Worm (Caenorhabditis elegans): ENCODE measurements around the gene elb-1.

Gene elb-1

ce11 chrIII:11731491-11731890, 12.2 kb upstream of the elb-1 start:
- no peak for TF ChIP-seq dmd-9 (GFP tag; IDR thresholded peaks at IDR 0.05)
- no peak for TF ChIP-seq lim-7 (GFP tag; IDR thresholded peaks at IDR 0.05)
- TF ChIP-seq cey-2 (tag; optimal IDR thresholded peaks at IDR 0.05; ENCODE audit: borderline replicate concordance, insufficient read depth), result no peak
- TF ChIP-seq snpc-4 (tag; optimal IDR thresholded peaks at IDR 0.05), result no peak
- TF ChIP-seq mdl-1 (tag; optimal IDR thresholded peaks at IDR 0.05), result no peak
- TF ChIP-seq zip-11 (GFP tag; IDR thresholded peaks at IDR 0.05), result no peak
- TF ChIP-seq dmd-8 (GFP tag; IDR thresholded peaks at IDR 0.05), result no peak
- TF ChIP-seq nhr-25 (tag; optimal IDR thresholded peaks at IDR 0.05; ENCODE audit: borderline replicate concordance, insufficient read depth), result no peak
- TF ChIP-seq zag-1 (tag; optimal IDR thresholded peaks at IDR 0.05), result no peak
- TF ChIP-seq arid-1 (GFP tag; conservative IDR thresholded peaks at IDR 0.05), result no peak
- no peak for TF ChIP-seq gei-8 (GFP tag; optimal IDR thresholded peaks at IDR 0.05)
- TF ChIP-seq hif-1 (tag; optimal IDR thresholded peaks at IDR 0.05), result no peak
- TF ChIP-seq ceh-62 (tag; optimal IDR thresholded peaks at IDR 0.05), result no peak
- no peak for TF ChIP-seq madf-5 (GFP tag; IDR thresholded peaks at IDR 0.05)
- no peak for TF ChIP-seq T20F7.1 (GFP tag; optimal IDR thresholded peaks at IDR 0.05)
- TF ChIP-seq ceh-20 (GFP tag; IDR thresholded peaks at IDR 0.05), result no peak
- no peak for TF ChIP-seq zfp-3 (GFP tag; conservative IDR thresholded peaks at IDR 0.05)
- TF ChIP-seq daf-8 (GFP tag; IDR thresholded peaks at IDR 0.05), result no peak

- TF ChIP-seq dve-1 (tag; optimal IDR thresholded peaks at IDR 0.05; ENCODE audit: insufficient read depth) (no peak), set-16 (GFP tag; IDR thresholded peaks at IDR 0.05) (peak; percentile 89), D1046.2 (GFP tag; IDR thresholded peaks at IDR 0.05) (no peak), fos-1 (tag; optimal IDR thresholded peaks at IDR 0.05) (no peak), madf-5 (GFP tag; IDR thresholded peaks at IDR 0.05) (0 out of 4 replicates have a peak, but pooled peaks of 1 of the 2 experiments have one; percentile 17), hif-1 (tag; optimal IDR thresholded peaks at IDR 0.05) (no peak), lin-38 (GFP tag; IDR thresholded peaks at IDR 0.05) (no peak)
Measured at ce11 chrIII:11730850-11731249, 11.6 kb upstream of the elb-1 start.

- TF ChIP-seq nhr-6 (tag; optimal IDR thresholded peaks at IDR 0.05) (no peak), aha-1 (tag) (peak; percentile 39)
Measured at ce11 chrIII:11730312-11730711, 11.1 kb upstream of the elb-1 start, which contains the start of gene Y41C4A.18. Gene Y41C4A.18 (plus strand): TSS chrIII:11730612.

- TF ChIP-seq dmd-6 (GFP tag; IDR thresholded peaks at IDR 0.05) (peak; percentile 43), dmd-9 (GFP tag; IDR thresholded peaks at IDR 0.05) (no peak), hlh-11 (tag; optimal IDR thresholded peaks at IDR 0.05) (peak; percentile 17), snpc-1.2 (GFP tag; IDR thresholded peaks at IDR 0.05) (no peak), F26F4.8 (GFP tag; conservative IDR thresholded peaks at IDR 0.05) (no peak), nhr-28 (tag; optimal IDR thresholded peaks at IDR 0.05) (peak; percentile 3), ZK337.2 (GFP tag; IDR thresholded peaks at IDR 0.05) (no peak), Y75B8A.6 (GFP tag; IDR thresholded peaks at IDR 0.05) (no peak), nhr-6 (tag; optimal IDR thresholded peaks at IDR 0.05) (no peak), lin-1 (GFP tag; IDR thresholded peaks at IDR 0.05) (peak; percentile 39; the same call in 1 of the 2 replicates), saeg-2 (GFP tag; IDR thresholded peaks at IDR 0.05) (no peak), lin-38 (GFP tag; IDR thresholded peaks at IDR 0.05) (no peak), hlh-30 (tag; optimal IDR thresholded peaks at IDR 0.05; ENCODE audit: insufficient read depth) (peak; percentile 68), Y5F2A.4 (GFP tag; optimal IDR thresholded peaks at IDR 0.05) (no peak), ceh-20 (GFP tag; IDR thresholded peaks at IDR 0.05) (no peak), Y105C5A.15 (GFP tag; IDR thresholded peaks at IDR 0.05) (no peak), aly-2 (tag; optimal IDR thresholded peaks at IDR 0.05) (no peak), fos-1 (tag; optimal IDR thresholded peaks at IDR 0.05) (no peak), lir-3 (tag; optimal IDR thresholded peaks at IDR 0.05) (no peak), Y48G9A.11 (GFP tag; IDR thresholded peaks at IDR 0.05) (no peak), daf-8 (GFP tag; IDR thresholded peaks at IDR 0.05) (no peak), nhr-41 (GFP tag; IDR thresholded peaks at IDR 0.05) (peak; percentile 55; the same call in 1 of the 2 replicates), egl-43 (GFP tag; IDR thresholded peaks at IDR 0.05) (no peak), lin-13 (GFP tag; optimal IDR thresholded peaks at IDR 0.05) (no peak), ama-1 (optimal IDR thresholded peaks at IDR 0.05) (no peak), dpl-1 (GFP tag; optimal IDR thresholded peaks at IDR 0.05) (no peak)
Measured at ce11 chrIII:11727010-11727409, 7.8 kb upstream of the elb-1 start.

Measured in whole organism, L4 larva.